Fruit fly (Drosophila melanogaster): ENCODE measurements around the gene anchor.

DNA sequence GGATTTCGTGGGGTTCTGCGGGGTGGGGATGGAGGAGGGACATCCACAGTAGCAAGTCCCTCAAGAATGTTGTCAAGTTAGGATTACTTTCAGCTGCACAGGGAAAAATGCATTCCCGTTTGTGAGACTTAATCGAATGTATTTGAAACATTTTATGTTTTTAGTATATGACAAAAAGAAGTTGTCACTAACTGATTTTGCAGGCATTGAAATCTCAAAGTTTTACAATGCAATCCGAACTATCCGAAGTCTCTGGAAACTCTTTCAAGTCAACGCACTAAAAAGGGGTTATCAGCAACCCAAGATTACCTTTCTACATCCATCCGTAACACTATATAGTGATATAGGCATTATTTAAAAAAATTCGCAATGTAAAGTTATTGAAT lies 44.7 kb upstream of the anchor start:
- TF ChIP-seq CTCF (optimal IDR thresholded peaks at IDR 0.05) (no peak), CG8478 (optimal IDR thresholded peaks at IDR 0.05) (no peak)
